Worm (Caenorhabditis elegans) whole organism, L3 larva: Measurements from ENCODE around the gene mrps-23.

Experiments used
- ama-1 ChIP-seq: fragments of 150-350 bp; optimal IDR thresholded peaks from 2 replicates; lab custom pipeline; 2018
- nhr-76 ChIP-seq: fragments of 150-350 bp; sonication (generic microtip); optimal IDR thresholded peaks from 5 replicates; lab custom pipeline; 2014; ENCODE audit warnings: missing biosample characterization, missing genetic modification characterization
- unc-39 ChIP-seq: sonication (generic microtip); optimal IDR thresholded peaks from 4 replicates; lab custom pipeline; 2017; ENCODE audit warnings: missing biosample characterization, missing genetic modification characterization
- unc-62 ChIP-seq: fragments of 150-350 bp; sonication (generic microtip); optimal IDR thresholded peaks from 4 replicates; lab custom pipeline; 2014; ENCODE audit warnings: missing biosample characterization, missing genetic modification reagents, missing genetic modification characterization
- ztf-11 ChIP-seq: fragments of 150-350 bp; optimal IDR thresholded peaks from 2 replicates; lab custom pipeline; 2014; ENCODE audit warnings: missing biosample characterization, missing genetic modification characterization

DNA sequence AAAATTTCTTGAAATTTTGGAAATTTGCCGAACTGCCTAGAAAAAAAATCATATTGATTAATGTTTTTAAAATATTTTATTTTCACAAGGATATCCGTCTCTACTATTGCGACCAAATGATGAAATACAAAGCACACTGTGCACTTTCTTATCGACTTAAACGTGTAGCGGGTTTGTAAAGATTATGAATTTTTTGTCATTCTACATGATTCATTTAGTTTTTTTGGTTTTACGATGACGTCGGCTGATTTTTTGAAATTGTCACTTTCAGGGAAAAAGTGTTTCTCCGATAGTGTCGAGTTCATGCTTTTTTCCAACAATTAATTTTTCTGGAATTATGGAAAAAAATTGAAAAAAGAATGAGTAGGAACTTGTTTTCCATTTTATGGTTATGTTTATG, 46.9 kb downstream of the mrps-23 start:
- TF ChIP-seq ztf-11 (tag; lab: Kevin White, UChicago) (no peak), nhr-76 (no peak), ama-1 (no peak), unc-62 (no peak), unc-39 (no peak)
